Fruit fly (Drosophila melanogaster): ENCODE data around the gene CG12078.

dm6 chr3L:3279930-3280329 lies 35.8 kb upstream of the CG12078 start, which contains the start of gene CG12017:
- TF ChIP-seq psq (optimal IDR thresholded peaks at IDR 0.05) (no peak), Sin3A (optimal IDR thresholded peaks at IDR 0.05) (no peak), ttk (optimal IDR thresholded peaks at IDR 0.05) (no peak), insv (optimal IDR thresholded peaks at IDR 0.05) (no peak), Myc (optimal IDR thresholded peaks at IDR 0.05) (no peak)
